Worm (Caenorhabditis elegans): ENCODE measurements around the gene pgp-13.
A peak's percentile ranks its signal among the peaks of the same experiment; 100 is the strongest.

pgp-13 gene

DNA sequence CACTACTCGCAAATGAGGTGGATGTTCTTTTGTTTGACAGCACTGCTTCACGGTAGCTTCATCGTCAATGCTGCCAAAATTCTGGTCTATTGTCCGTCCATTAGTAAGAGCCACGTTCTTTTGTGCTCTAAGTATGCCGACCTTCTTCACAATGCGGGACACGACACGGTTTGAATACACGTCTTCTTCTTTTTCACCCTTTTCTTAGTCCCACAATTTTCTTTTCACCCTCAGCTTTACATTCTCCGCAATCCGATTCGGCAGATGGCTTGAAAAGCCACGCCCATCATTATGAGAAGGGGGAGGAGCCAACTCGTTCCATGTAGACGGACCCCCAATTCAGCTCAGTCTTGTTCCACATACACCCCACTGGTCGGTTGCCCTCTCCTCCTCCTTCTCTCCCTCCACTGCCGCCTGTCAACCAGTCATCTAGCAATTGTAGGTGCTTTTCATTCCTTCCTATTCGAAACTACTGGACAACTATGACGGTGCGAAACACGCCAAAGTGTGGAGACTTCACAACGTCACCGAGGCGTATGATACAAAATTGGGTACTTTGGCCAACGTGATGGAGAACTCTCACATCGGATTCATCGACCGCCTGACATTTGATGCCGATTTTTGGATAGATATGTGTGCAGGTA lies 46.7 kb upstream of the pgp-13 start:
- TF ChIP-seq hmg-11 (tag; optimal IDR thresholded peaks at IDR 0.05) (peak; percentile 33), ama-1 (optimal IDR thresholded peaks at IDR 0.05) (peak; percentile 86), nfya-1 (tag; optimal IDR thresholded peaks at IDR 0.05; ENCODE audit: insufficient read depth) (peak; percentile 42), fkh-10 (GFP tag; optimal IDR thresholded peaks at IDR 0.05) (peak; percentile 78), unc-39 (tag; optimal IDR thresholded peaks at IDR 0.05) (no peak)

DNA sequence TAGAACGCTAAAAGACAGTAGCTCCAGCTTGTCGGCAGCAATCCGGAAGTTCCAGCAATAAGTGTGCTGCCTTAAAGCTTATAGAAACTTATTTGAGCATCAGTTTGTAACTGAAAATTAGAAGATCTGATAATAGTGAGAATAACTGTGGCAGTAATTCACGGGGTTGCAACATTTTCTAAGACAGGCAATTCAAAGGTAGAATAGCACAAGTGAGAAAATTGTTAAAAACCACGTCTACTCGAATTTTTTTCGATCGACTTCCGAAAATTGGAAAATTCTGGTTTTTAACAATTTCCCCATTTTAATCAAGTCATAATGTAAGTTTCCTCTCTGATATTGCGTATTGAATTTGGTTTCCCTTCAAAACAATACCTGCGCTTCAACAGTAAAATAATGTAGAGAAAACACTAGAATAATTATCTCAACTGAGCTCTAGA lies 45.4 kb upstream of the pgp-13 start:
- TF ChIP-seq lin-39 (tag; optimal IDR thresholded peaks at IDR 0.05) = no peak
- TF ChIP-seq fkh-2 (tag; optimal IDR thresholded peaks at IDR 0.05) = no peak
- no peak for TF ChIP-seq snpc-4 (tag; optimal IDR thresholded peaks at IDR 0.05)
- peak; percentile 3 for TF ChIP-seq nfya-1 (tag; optimal IDR thresholded peaks at IDR 0.05; ENCODE audit: insufficient read depth)
- no peak for TF ChIP-seq nhr-12 (tag; optimal IDR thresholded peaks at IDR 0.05)
- peak; percentile 34 for TF ChIP-seq tbx-2 (tag; optimal IDR thresholded peaks at IDR 0.05)

ce11 chrX:12700456-12700855 lies 38.1 kb upstream of the pgp-13 start, which contains the start of gene nhr-26:
nhr-26 (minus strand) TSS chrX:12700465.
- TF ChIP-seq lin-15B (tag; optimal IDR thresholded peaks at IDR 0.05) (no peak), fos-1 (tag; optimal IDR thresholded peaks at IDR 0.05) (no peak), ztf-11 (tag; optimal IDR thresholded peaks at IDR 0.05) (no peak), tbx-2 (tag; optimal IDR thresholded peaks at IDR 0.05) (no peak), elt-2 (tag; optimal IDR thresholded peaks at IDR 0.05) (no peak), pqm-1 (tag; optimal IDR thresholded peaks at IDR 0.05) (no peak), pha-4 (tag; optimal IDR thresholded peaks at IDR 0.05) (no peak), ZK546.5 (tag; optimal IDR thresholded peaks at IDR 0.05) (no peak), elt-1 (tag; optimal IDR thresholded peaks at IDR 0.05) (no peak), eor-1 (tag; optimal IDR thresholded peaks at IDR 0.05) (no peak), nhr-43 (tag; optimal IDR thresholded peaks at IDR 0.05; ENCODE audit: poor library complexity, severe bottlenecking) (no peak), ceh-9 (tag; optimal IDR thresholded peaks at IDR 0.05) (no peak), nfya-1 (tag; optimal IDR thresholded peaks at IDR 0.05; ENCODE audit: insufficient read depth) (no peak), fkh-10 (GFP tag; optimal IDR thresholded peaks at IDR 0.05) (no peak), snpc-4 (tag; optimal IDR thresholded peaks at IDR 0.05) (no peak), hmg-11 (tag; optimal IDR thresholded peaks at IDR 0.05) (no peak), mdl-1 (tag; optimal IDR thresholded peaks at IDR 0.05) (no peak)

DNA sequence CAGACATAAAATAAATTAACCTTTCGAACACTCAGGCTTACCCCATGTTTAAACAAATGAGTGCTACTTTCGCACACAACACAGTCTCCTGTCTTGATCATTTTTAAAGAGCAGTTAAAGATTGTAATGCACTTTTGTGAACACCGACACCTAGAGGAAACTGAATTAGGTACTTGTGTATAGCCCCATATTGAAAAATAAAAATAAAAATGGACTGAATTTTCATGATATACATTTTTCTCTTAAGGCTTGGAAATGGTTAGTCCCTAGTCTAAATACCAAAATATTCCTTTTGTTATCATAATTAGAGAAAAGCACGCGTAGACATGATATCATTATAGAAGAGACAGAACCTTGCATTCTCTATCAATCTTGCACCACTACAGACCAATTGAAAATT lies 36.6 kb upstream of the pgp-13 start, which contains the start of gene nhr-214:
nhr-214 (minus strand) TSS at position 101 of the 400 bp plus-strand sequence.
- TF ChIP-seq fos-1 (tag; optimal IDR thresholded peaks at IDR 0.05) = no peak
- TF ChIP-seq jun-1 (tag; optimal IDR thresholded peaks at IDR 0.05) = no peak
- no peak for TF ChIP-seq nhr-12 (tag; optimal IDR thresholded peaks at IDR 0.05)
- no peak for TF ChIP-seq nhr-77 (tag; optimal IDR thresholded peaks at IDR 0.05)
- TF ChIP-seq nhr-28 (tag; optimal IDR thresholded peaks at IDR 0.05) = no peak
- TF ChIP-seq ztf-11 (tag; optimal IDR thresholded peaks at IDR 0.05) = no peak
- TF ChIP-seq nhr-76 (tag; optimal IDR thresholded peaks at IDR 0.05) = no peak
- TF ChIP-seq unc-39 (tag; optimal IDR thresholded peaks at IDR 0.05) = no peak
- no peak for TF ChIP-seq ZK546.5 (tag; optimal IDR thresholded peaks at IDR 0.05)
- TF ChIP-seq R02D3.7 (tag; optimal IDR thresholded peaks at IDR 0.05) = no peak
- TF ChIP-seq nhr-237 (tag; optimal IDR thresholded peaks at IDR 0.05) = no peak
- TF ChIP-seq fkh-10 (GFP tag; optimal IDR thresholded peaks at IDR 0.05) = no peak
- no peak for TF ChIP-seq snpc-4 (tag; optimal IDR thresholded peaks at IDR 0.05)
- no peak for TF ChIP-seq pqm-1 (tag; optimal IDR thresholded peaks at IDR 0.05)
- TF ChIP-seq lsy-12 (tag; optimal IDR thresholded peaks at IDR 0.05) = no peak
- TF ChIP-seq mml-1 (tag; optimal IDR thresholded peaks at IDR 0.05) = no peak
- no peak for TF ChIP-seq fkh-2 (tag; optimal IDR thresholded peaks at IDR 0.05)
- TF ChIP-seq ama-1 (optimal IDR thresholded peaks at IDR 0.05) = no peak
- no peak for TF ChIP-seq ceh-28 (tag; optimal IDR thresholded peaks at IDR 0.05)

- no peak for TF ChIP-seq egl-27 (tag; optimal IDR thresholded peaks at IDR 0.05)
- no peak for TF ChIP-seq egl-5 (tag; optimal IDR thresholded peaks at IDR 0.05)
- no peak for TF ChIP-seq ama-1 (optimal IDR thresholded peaks at IDR 0.05)
- no peak for TF ChIP-seq nfya-1 (tag; optimal IDR thresholded peaks at IDR 0.05; ENCODE audit: insufficient read depth)
- no peak for TF ChIP-seq ceh-28 (tag; optimal IDR thresholded peaks at IDR 0.05)
- TF ChIP-seq nhr-77 (tag; optimal IDR thresholded peaks at IDR 0.05) = no peak
- no peak for TF ChIP-seq nhr-76 (tag; optimal IDR thresholded peaks at IDR 0.05)
- no peak for TF ChIP-seq nhr-25 (tag; optimal IDR thresholded peaks at IDR 0.05)
- TF ChIP-seq aly-2 (tag; optimal IDR thresholded peaks at IDR 0.05) = no peak
- no peak for TF ChIP-seq lin-15B (tag; optimal IDR thresholded peaks at IDR 0.05)
- TF ChIP-seq mml-1 (tag; optimal IDR thresholded peaks at IDR 0.05) = no peak
- no peak for TF ChIP-seq mdl-1 (tag; optimal IDR thresholded peaks at IDR 0.05)
- TF ChIP-seq zag-1 (tag; optimal IDR thresholded peaks at IDR 0.05) = no peak
- no peak for TF ChIP-seq ztf-11 (tag; optimal IDR thresholded peaks at IDR 0.05)
- no peak for TF ChIP-seq nhr-237 (tag; optimal IDR thresholded peaks at IDR 0.05)
- TF ChIP-seq lin-39 (tag; optimal IDR thresholded peaks at IDR 0.05) = no peak
- TF ChIP-seq nhr-28 (tag; optimal IDR thresholded peaks at IDR 0.05) = no peak
- no peak for TF ChIP-seq fos-1 (tag; optimal IDR thresholded peaks at IDR 0.05)
Measured at ce11 chrX:12702713-12703112, 35.8 kb upstream of the pgp-13 start.

All from whole organism, L3 larva.